Worm (Caenorhabditis elegans): Measurements from ENCODE around the gene mmad-1.

mmad-1 gene

DNA sequence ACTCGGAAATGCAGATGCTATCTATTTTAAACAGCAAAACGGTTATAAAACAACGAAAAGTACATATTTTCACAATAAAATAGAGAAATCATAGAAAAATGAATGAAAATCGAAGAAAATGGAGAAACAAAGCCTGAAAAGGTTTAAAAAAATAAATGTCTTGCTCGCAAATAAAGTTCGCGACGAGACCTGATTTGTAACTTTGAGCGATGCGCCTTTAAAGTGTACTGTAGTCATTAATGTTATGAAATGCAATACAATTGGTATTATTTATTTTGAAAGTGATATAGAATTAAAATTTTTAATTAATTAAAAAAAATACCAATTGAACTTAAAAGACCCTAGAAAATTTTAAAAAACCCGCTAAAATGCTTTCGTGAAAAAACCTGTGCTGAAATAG is 12.4 kb upstream of the mmad-1 start:
- no peak for TF ChIP-seq nhr-237 (tag; optimal IDR thresholded peaks at IDR 0.05)
- no peak for TF ChIP-seq fkh-10 (GFP tag; optimal IDR thresholded peaks at IDR 0.05)
- no peak for TF ChIP-seq ztf-4 (tag; optimal IDR thresholded peaks at IDR 0.05)
- no peak for TF ChIP-seq nfya-1 (tag; optimal IDR thresholded peaks at IDR 0.05; ENCODE audit: insufficient read depth)
- TF ChIP-seq nhr-12 (tag; optimal IDR thresholded peaks at IDR 0.05), result no peak

DNA sequence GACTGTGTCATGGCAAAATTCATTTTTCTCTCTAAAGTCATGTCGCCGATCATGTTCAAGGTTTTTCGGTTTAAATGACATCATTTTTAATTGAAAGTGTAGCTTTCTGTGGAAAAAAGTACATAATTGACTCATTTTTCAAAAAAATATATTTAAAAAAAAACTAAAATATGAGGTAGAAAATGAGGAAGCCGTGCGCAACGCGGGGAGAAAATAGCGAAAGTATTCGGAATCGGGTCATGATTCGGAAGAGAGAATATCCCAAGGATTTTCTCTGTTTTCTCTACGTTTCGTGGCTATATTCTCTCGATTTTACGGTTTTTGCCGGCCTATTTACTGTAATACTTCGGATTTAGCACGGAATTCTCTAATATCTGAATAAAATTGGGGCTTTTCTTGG is 11.9 kb upstream of the mmad-1 start:
- no peak for TF ChIP-seq ceh-82 (tag; optimal IDR thresholded peaks at IDR 0.05)
- peak; percentile 34 for TF ChIP-seq nhr-23 (tag; optimal IDR thresholded peaks at IDR 0.05)

DNA sequence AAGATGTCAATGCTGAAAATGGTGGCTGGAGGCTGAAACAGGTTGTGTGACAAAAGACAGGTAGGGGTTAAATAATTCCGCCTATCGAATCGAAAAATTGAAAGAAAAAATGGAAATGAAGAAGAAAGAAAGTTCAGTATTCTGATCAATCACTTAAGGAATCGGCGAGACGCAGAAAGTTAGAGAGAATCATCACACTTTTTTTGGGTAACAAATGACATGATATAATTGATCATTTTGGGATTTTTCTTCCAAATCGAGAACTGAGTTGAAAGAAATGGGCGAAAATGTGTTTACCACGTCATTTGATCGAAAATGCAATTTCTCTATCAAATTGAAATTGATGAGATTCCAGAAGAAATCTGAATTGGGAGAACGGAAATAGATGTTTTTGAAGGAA is 7.2 kb upstream of the mmad-1 start:
- TF ChIP-seq nfya-1 (tag; optimal IDR thresholded peaks at IDR 0.05; ENCODE audit: insufficient read depth), result no peak
- TF ChIP-seq nhr-25 (tag; optimal IDR thresholded peaks at IDR 0.05), result peak; percentile 20
- peak; percentile 45 for TF ChIP-seq nhr-23 (tag; optimal IDR thresholded peaks at IDR 0.05)
- TF ChIP-seq nhr-237 (tag; optimal IDR thresholded peaks at IDR 0.05), result no peak
- no peak for TF ChIP-seq elt-1 (tag; optimal IDR thresholded peaks at IDR 0.05)
- no peak for TF ChIP-seq unc-39 (tag; optimal IDR thresholded peaks at IDR 0.05)
- TF ChIP-seq nhr-12 (tag; optimal IDR thresholded peaks at IDR 0.05), result no peak
- TF ChIP-seq elt-2 (tag; optimal IDR thresholded peaks at IDR 0.05), result no peak

DNA sequence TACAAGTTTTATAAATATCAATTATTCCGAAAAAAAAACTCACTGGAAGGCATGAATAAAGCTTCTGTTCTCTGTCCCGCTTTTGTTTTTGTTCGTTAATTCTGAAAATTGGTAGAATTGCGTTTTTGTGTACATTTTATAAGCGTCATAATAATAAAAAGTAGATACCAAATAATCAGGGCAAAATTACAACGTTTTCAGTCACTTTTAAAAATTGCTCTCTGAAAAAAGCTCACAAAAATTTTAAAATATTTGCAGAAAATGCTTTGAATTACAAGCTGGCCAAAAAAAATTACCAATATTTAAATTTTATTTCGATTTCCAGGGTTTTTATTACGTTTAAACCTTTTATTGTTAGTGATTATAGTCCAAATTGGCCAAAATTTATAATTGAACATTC is 6.4 kb upstream of the mmad-1 start, which contains the start of gene scav-2:
Gene scav-2 (minus strand): TSS at position 101 of the 400 bp plus-strand sequence.
- TF ChIP-seq zag-1 (tag; optimal IDR thresholded peaks at IDR 0.05) (no peak), mdl-1 (tag; optimal IDR thresholded peaks at IDR 0.05) (no peak), lin-39 (tag; optimal IDR thresholded peaks at IDR 0.05) (no peak), ama-1 (optimal IDR thresholded peaks at IDR 0.05) (no peak), nfya-1 (tag; optimal IDR thresholded peaks at IDR 0.05; ENCODE audit: insufficient read depth) (no peak), pqm-1 (tag; optimal IDR thresholded peaks at IDR 0.05) (no peak), eor-1 (tag; optimal IDR thresholded peaks at IDR 0.05) (no peak), fos-1 (tag; optimal IDR thresholded peaks at IDR 0.05) (no peak), nhr-11 (tag; optimal IDR thresholded peaks at IDR 0.05) (no peak)

DNA sequence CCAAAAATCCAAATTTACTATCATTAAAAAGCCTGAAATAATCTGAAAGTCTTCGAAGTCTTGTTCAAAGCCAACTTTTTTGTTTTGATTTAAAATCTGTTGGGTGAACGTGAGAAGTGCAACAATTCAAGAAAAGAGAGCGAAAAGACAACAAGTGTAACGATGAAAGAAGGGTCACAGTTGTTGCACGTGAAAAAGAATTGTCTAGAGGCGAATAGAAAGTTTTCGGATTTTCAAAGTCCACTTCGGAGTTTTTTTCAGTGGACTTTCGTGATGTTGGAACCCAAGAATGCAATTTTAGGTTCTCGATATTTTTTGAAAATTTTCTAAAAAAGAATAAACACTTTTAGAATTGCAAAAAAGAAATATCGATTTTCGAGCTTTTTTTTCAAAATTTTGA is 1.2 kb upstream of the mmad-1 start:
- TF ChIP-seq ceh-9 (tag; optimal IDR thresholded peaks at IDR 0.05) (no peak), nhr-12 (tag; optimal IDR thresholded peaks at IDR 0.05) (no peak), lin-15B (tag; optimal IDR thresholded peaks at IDR 0.05) (no peak), pqm-1 (tag; optimal IDR thresholded peaks at IDR 0.05) (no peak), daf-12 (tag; optimal IDR thresholded peaks at IDR 0.05) (no peak), nfya-1 (tag; optimal IDR thresholded peaks at IDR 0.05; ENCODE audit: insufficient read depth) (peak; percentile 18), elt-1 (tag; optimal IDR thresholded peaks at IDR 0.05) (no peak), elt-3 (tag; optimal IDR thresholded peaks at IDR 0.05) (no peak), fkh-2 (tag; optimal IDR thresholded peaks at IDR 0.05) (no peak), hmg-11 (tag; optimal IDR thresholded peaks at IDR 0.05) (no peak), nhr-25 (tag; optimal IDR thresholded peaks at IDR 0.05) (no peak), aly-2 (tag; optimal IDR thresholded peaks at IDR 0.05) (no peak), ceh-16 (tag; optimal IDR thresholded peaks at IDR 0.05) (no peak), ceh-28 (tag; optimal IDR thresholded peaks at IDR 0.05) (no peak), ama-1 (optimal IDR thresholded peaks at IDR 0.05) (peak; percentile 12), unc-39 (tag; optimal IDR thresholded peaks at IDR 0.05) (no peak)

DNA sequence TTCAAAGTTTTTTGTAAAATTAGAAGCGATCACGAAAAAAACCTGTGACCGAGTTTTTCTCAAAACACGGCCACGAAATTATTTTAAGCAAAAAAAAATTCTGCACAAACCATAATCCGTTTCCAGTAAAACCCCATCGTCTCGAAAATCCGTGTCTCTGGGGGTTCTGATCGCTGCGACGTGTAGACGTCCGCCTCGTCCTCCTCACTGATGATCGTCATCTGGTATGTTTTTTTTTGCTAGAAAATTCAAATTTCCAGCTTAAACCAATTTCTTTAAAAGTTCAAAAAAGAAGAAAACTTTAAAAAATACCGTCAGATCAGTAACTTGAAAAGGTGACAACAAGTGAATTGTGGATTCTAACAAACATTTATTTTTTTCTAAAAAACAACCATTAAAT is 2.3 kb downstream of the mmad-1 start, which contains the start of gene Y76A2B.4:
Gene Y76A2B.4 (minus strand): TSS at position 241 of the 400 bp plus-strand sequence.
- peak; percentile 19 for TF ChIP-seq nhr-43 (tag; optimal IDR thresholded peaks at IDR 0.05; ENCODE audit: poor library complexity, severe bottlenecking)
- TF ChIP-seq ama-1 (optimal IDR thresholded peaks at IDR 0.05), result peak; percentile 78
- no peak for TF ChIP-seq lin-39 (tag; optimal IDR thresholded peaks at IDR 0.05)
- no peak for TF ChIP-seq skn-1 (tag; optimal IDR thresholded peaks at IDR 0.05)
- no peak for TF ChIP-seq nhr-237 (tag; optimal IDR thresholded peaks at IDR 0.05)
- TF ChIP-seq nhr-25 (tag; optimal IDR thresholded peaks at IDR 0.05), result peak; percentile 42

ce11 chrIII:13544593-13544992 is 4.2 kb downstream of the mmad-1 start:
- TF ChIP-seq elt-2 (tag; optimal IDR thresholded peaks at IDR 0.05), result peak; percentile 93
- no peak for TF ChIP-seq nhr-23 (tag; optimal IDR thresholded peaks at IDR 0.05)
- no peak for TF ChIP-seq snpc-4 (tag; optimal IDR thresholded peaks at IDR 0.05)
- TF ChIP-seq lsy-12 (tag; optimal IDR thresholded peaks at IDR 0.05), result no peak
- TF ChIP-seq ceh-16 (tag; optimal IDR thresholded peaks at IDR 0.05), result no peak
- TF ChIP-seq nhr-76 (tag; optimal IDR thresholded peaks at IDR 0.05), result no peak
- TF ChIP-seq ama-1 (optimal IDR thresholded peaks at IDR 0.05), result no peak
- peak; percentile 19 for TF ChIP-seq jun-1 (tag; optimal IDR thresholded peaks at IDR 0.05)
- peak; percentile 44 for TF ChIP-seq nhr-25 (tag; optimal IDR thresholded peaks at IDR 0.05)
- TF ChIP-seq ceh-28 (tag; optimal IDR thresholded peaks at IDR 0.05), result no peak
- TF ChIP-seq pha-4 (tag; optimal IDR thresholded peaks at IDR 0.05), result peak; percentile 31
- no peak for TF ChIP-seq mml-1 (tag; optimal IDR thresholded peaks at IDR 0.05)
- no peak for TF ChIP-seq egl-5 (tag; optimal IDR thresholded peaks at IDR 0.05)
- TF ChIP-seq nhr-43 (tag; optimal IDR thresholded peaks at IDR 0.05; ENCODE audit: poor library complexity, severe bottlenecking), result peak; percentile 26
- no peak for TF ChIP-seq ztf-4 (tag; optimal IDR thresholded peaks at IDR 0.05)
- TF ChIP-seq lin-15B (tag; optimal IDR thresholded peaks at IDR 0.05), result no peak
- no peak for TF ChIP-seq mdl-1 (tag; optimal IDR thresholded peaks at IDR 0.05)
- peak; percentile 60 for TF ChIP-seq nfya-1 (tag; optimal IDR thresholded peaks at IDR 0.05; ENCODE audit: insufficient read depth)
- no peak for TF ChIP-seq eor-1 (tag; optimal IDR thresholded peaks at IDR 0.05)
- no peak for TF ChIP-seq zag-1 (tag; optimal IDR thresholded peaks at IDR 0.05)
- TF ChIP-seq nhr-12 (tag; optimal IDR thresholded peaks at IDR 0.05), result no peak
- TF ChIP-seq nhr-67 (tag; optimal IDR thresholded peaks at IDR 0.05), result no peak
- TF ChIP-seq aly-2 (tag; optimal IDR thresholded peaks at IDR 0.05), result no peak
